Worm (Caenorhabditis elegans) whole organism, mixed stage, embryonic: Measurements from ENCODE around the gene ZK488.5.

Source experiments
- mep-1 ChIP-seq: fragments of 150-350 bp; optimal IDR thresholded peaks from 2 replicates; lab custom pipeline; 2017; ENCODE audit warnings: missing biosample characterization, missing genetic modification reagents, missing genetic modification characterization, inconsistent platforms
- ztf-11 ChIP-seq: fragments of 150-350 bp; optimal IDR thresholded peaks from 2 replicates; lab custom pipeline; 2014; ENCODE audit warnings: missing biosample characterization, missing genetic modification characterization

DNA sequence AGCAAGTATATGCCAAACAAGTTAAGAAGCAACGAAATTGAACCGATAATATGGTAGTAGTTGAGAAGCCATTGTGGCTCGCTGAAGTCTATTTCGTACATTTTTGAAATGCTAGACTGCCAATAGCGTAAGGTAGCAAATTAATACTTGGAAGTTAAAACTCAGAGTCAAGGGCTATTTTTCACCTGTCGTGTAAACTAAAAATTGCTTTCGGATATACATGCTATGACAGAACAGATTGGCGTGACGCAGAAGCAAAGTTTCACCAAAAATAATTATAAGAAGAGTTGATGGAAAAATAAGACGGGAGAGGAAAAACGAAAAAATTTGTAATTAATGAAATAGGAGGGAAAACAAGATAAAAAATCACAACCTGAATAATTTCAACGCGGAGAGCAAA is 27.1 kb upstream of the ZK488.5 start, which contains the start of gene sri-73:
- TF ChIP-seq ztf-11 (tag; lab: Kevin White, UChicago) (no peak), mep-1 (tag; lab: Kevin White, UChicago) (no peak)
